Worm (Caenorhabditis elegans): ENCODE results near the gene mlck-1.

- TF ChIP-seq pha-2 (tag; optimal IDR thresholded peaks at IDR 0.05) (no peak), tbx-2 (tag; optimal IDR thresholded peaks at IDR 0.05) (no peak), hlh-30 (tag; optimal IDR thresholded peaks at IDR 0.05; ENCODE audit: insufficient read depth) (no peak), unc-55 (GFP tag; optimal IDR thresholded peaks at IDR 0.05) (no peak), fax-1 (tag; optimal IDR thresholded peaks at IDR 0.05) (no peak), ama-1 (optimal IDR thresholded peaks at IDR 0.05) (no peak), syd-9 (tag; optimal IDR thresholded peaks at IDR 0.05) (no peak)
Measured at ce11 chrX:10051625-10052024, 18.0 kb downstream of the mlck-1 start.

All from whole organism, late embryonic.